Worm (Caenorhabditis elegans) whole organism, L2 larva: Measurements from ENCODE around the gene F31E8.4.

ENCODE experiments used
- C34F6.9 ChIP-seq: fragments of 150-350 bp; optimal IDR thresholded peaks from 2 replicates; lab custom pipeline; 2014; ENCODE audit warnings: missing biosample characterization, missing genetic modification characterization
- F13H6.1 ChIP-seq: sonication (generic microtip); optimal IDR thresholded peaks from 2 replicates; lab custom pipeline; 2016; ENCODE audit warnings: missing genetic modification characterization, missing compliant biosample characterization
- R02D3.7 ChIP-seq: fragments of 150-350 bp; optimal IDR thresholded peaks from 2 replicates; lab custom pipeline; 2014; ENCODE audit warnings: missing biosample characterization, missing genetic modification characterization
- Y55F3AM.14 ChIP-seq: fragments of 200-800 bp; sonication (Bioruptor generic); optimal IDR thresholded peaks from 2 replicates; lab custom pipeline; 2018; ENCODE audit warnings: mild to moderate bottlenecking, missing genetic modification characterization, missing compliant biosample characterization
- ZK546.5 ChIP-seq: sonication (generic microtip); optimal IDR thresholded peaks from 2 replicates; lab custom pipeline; 2017; ENCODE audit warnings: missing biosample characterization, missing genetic modification characterization
- alr-1 ChIP-seq: fragments of 150-350 bp; optimal IDR thresholded peaks from 2 replicates; lab custom pipeline; 2014; ENCODE audit warnings: missing biosample characterization, missing genetic modification characterization
- aly-2 ChIP-seq: fragments of 150-350 bp; optimal IDR thresholded peaks from 2 replicates; lab custom pipeline; 2014; ENCODE audit warnings: missing biosample characterization, missing genetic modification characterization
- ama-1 ChIP-seq: fragments of 150-350 bp; optimal IDR thresholded peaks from 2 replicates; lab custom pipeline; 2018; ENCODE audit warnings: inconsistent platforms
- blmp-1 ChIP-seq: sonication (generic microtip); optimal IDR thresholded peaks from 2 replicates; lab custom pipeline; 2017; ENCODE audit warnings: missing genetic modification characterization, mild to moderate bottlenecking, missing compliant biosample characterization, antibody characterized with exemption, moderate library complexity; ENCODE audit not compliant: insufficient read depth
- ceh-16 ChIP-seq: fragments of 150-350 bp; optimal IDR thresholded peaks from 2 replicates; lab custom pipeline; 2014; ENCODE audit warnings: missing biosample characterization, missing genetic modification characterization
- ceh-82 ChIP-seq: fragments of 150-350 bp; optimal IDR thresholded peaks from 2 replicates; lab custom pipeline; 2014; ENCODE audit warnings: missing biosample characterization, missing genetic modification characterization
- crh-2 ChIP-seq: sonication (generic microtip); optimal IDR thresholded peaks from 2 replicates; lab custom pipeline; 2017; ENCODE audit warnings: missing biosample characterization, missing genetic modification characterization
- dmd-4 ChIP-seq: sonication (generic microtip); optimal IDR thresholded peaks from 2 replicates; lab custom pipeline; 2017; ENCODE audit warnings: missing biosample characterization, missing genetic modification characterization
- egl-27 ChIP-seq: sonication (generic microtip); optimal IDR thresholded peaks from 3 replicates; lab custom pipeline; 2017; ENCODE audit warnings: missing biosample characterization, missing genetic modification reagents, missing genetic modification characterization
- elt-1 ChIP-seq: fragments of 150-350 bp; optimal IDR thresholded peaks from 2 replicates; lab custom pipeline; 2014; ENCODE audit warnings: missing biosample characterization, missing genetic modification characterization
- elt-3 ChIP-seq: sonication (generic microtip); optimal IDR thresholded peaks from 2 replicates; lab custom pipeline; 2017; ENCODE audit warnings: missing biosample characterization, missing genetic modification characterization
- fos-1 ChIP-seq: fragments of 150-350 bp; optimal IDR thresholded peaks from 2 replicates; lab custom pipeline; 2014; ENCODE audit warnings: missing biosample characterization, missing genetic modification characterization
- gmeb-1 ChIP-seq: fragments of 150-350 bp; optimal IDR thresholded peaks from 2 replicates; lab custom pipeline; 2014; ENCODE audit warnings: missing biosample characterization, missing genetic modification characterization
- lin-11 ChIP-seq: fragments of 150-350 bp; sonication (generic microtip); optimal IDR thresholded peaks from 2 replicates; lab custom pipeline; 2014; ENCODE audit warnings: missing biosample characterization, missing genetic modification characterization, inconsistent platforms, mixed read lengths
- lin-13 ChIP-seq: fragments of 150-350 bp; optimal IDR thresholded peaks from 2 replicates; lab custom pipeline; 2014; ENCODE audit warnings: missing biosample characterization, missing genetic modification reagents, missing genetic modification characterization
- lin-39 ChIP-seq: fragments of 150-350 bp; optimal IDR thresholded peaks from 2 replicates; lab custom pipeline; 2014; ENCODE audit warnings: missing biosample characterization, missing genetic modification reagents, missing genetic modification characterization
- lsy-2 ChIP-seq, 2 experiments: fragments of 150-350 bp in 1 of 2; sonication (generic microtip) in 1 of 2; optimal IDR thresholded peaks; 2 replicates each; lab custom pipeline; 2014 to 2017; ENCODE audit warnings: missing biosample characterization in 2 of 2, missing genetic modification characterization in 2 of 2
- mab-5 ChIP-seq: fragments of 150-350 bp; optimal IDR thresholded peaks from 2 replicates; lab custom pipeline; 2014; ENCODE audit warnings: missing biosample characterization, missing genetic modification characterization
- mbf-1 ChIP-seq: sonication (generic microtip); optimal IDR thresholded peaks from 2 replicates; lab custom pipeline; 2017; ENCODE audit warnings: missing biosample characterization, missing genetic modification characterization
- mdl-1 ChIP-seq, 2 experiments: fragments of 150-350 bp in 1 of 2; sonication (generic microtip) in 1 of 2; optimal IDR thresholded peaks; 2 replicates each; lab custom pipeline; 2017; ENCODE audit warnings: missing biosample characterization in 2 of 2, missing genetic modification characterization in 2 of 2
- nhr-10 ChIP-seq: sonication (generic microtip); optimal IDR thresholded peaks from 2 replicates; lab custom pipeline; 2017; ENCODE audit warnings: missing biosample characterization, missing genetic modification characterization
- nhr-11 ChIP-seq: fragments of 150-350 bp; optimal IDR thresholded peaks from 2 replicates; lab custom pipeline; 2014; ENCODE audit warnings: missing biosample characterization, missing genetic modification characterization
- nhr-12 ChIP-seq: fragments of 150-350 bp; optimal IDR thresholded peaks from 2 replicates; lab custom pipeline; 2014; ENCODE audit warnings: missing biosample characterization, missing genetic modification characterization
- nhr-129 ChIP-seq: fragments of 150-350 bp; optimal IDR thresholded peaks from 2 replicates; lab custom pipeline; 2014; ENCODE audit warnings: missing biosample characterization, missing genetic modification characterization
- nhr-21 ChIP-seq: fragments of 150-350 bp; optimal IDR thresholded peaks from 2 replicates; lab custom pipeline; 2014; ENCODE audit warnings: missing biosample characterization, missing genetic modification characterization
- nhr-23 ChIP-seq: fragments of 150-350 bp; optimal IDR thresholded peaks from 2 replicates; lab custom pipeline; 2014; ENCODE audit warnings: missing biosample characterization, missing genetic modification reagents, missing genetic modification characterization
- nhr-237 ChIP-seq: fragments of 150-350 bp; optimal IDR thresholded peaks from 2 replicates; lab custom pipeline; 2014; ENCODE audit warnings: missing biosample characterization, missing genetic modification characterization
- nhr-25 ChIP-seq: fragments of 150-350 bp; sonication (generic microtip); optimal IDR thresholded peaks from 3 replicates; lab custom pipeline; 2014; ENCODE audit warnings: missing biosample characterization, missing genetic modification characterization
- nhr-6 ChIP-seq: fragments of 150-350 bp; optimal IDR thresholded peaks from 2 replicates; lab custom pipeline; 2014; ENCODE audit warnings: missing biosample characterization, missing genetic modification characterization
- nhr-77 ChIP-seq: fragments of 150-350 bp; optimal IDR thresholded peaks from 2 replicates; lab custom pipeline; 2014; ENCODE audit warnings: missing biosample characterization, missing genetic modification characterization
- peb-1 ChIP-seq: fragments of 150-350 bp; optimal IDR thresholded peaks from 2 replicates; lab custom pipeline; 2014; ENCODE audit warnings: missing biosample characterization, missing genetic modification characterization
- sem-4 ChIP-seq: fragments of 150-350 bp; optimal IDR thresholded peaks from 2 replicates; lab custom pipeline; 2014; ENCODE audit warnings: missing biosample characterization, missing genetic modification reagents, missing genetic modification characterization
- skn-1 ChIP-seq: sonication (generic microtip); optimal IDR thresholded peaks from 2 replicates; lab custom pipeline; 2017; ENCODE audit warnings: missing biosample characterization, missing genetic modification characterization
- sma-3 ChIP-seq: sonication (generic microtip); optimal IDR thresholded peaks from 2 replicates; lab custom pipeline; 2016; ENCODE audit warnings: missing genetic modification reagents, missing genetic modification characterization, missing compliant biosample characterization
- sma-9 ChIP-seq, 2 experiments: fragments of 150-350 bp in 1 of 2; sonication (generic microtip) in 1 of 2; optimal IDR thresholded peaks; 2 replicates each; lab custom pipeline; 2014 to 2016; ENCODE audit warnings: missing genetic modification characterization in 2 of 2, mild to moderate bottlenecking in 1 of 2, missing biosample characterization in 1 of 2, missing compliant biosample characterization in 1 of 2, missing genetic modification reagents in 1 of 2, moderate library complexity in 1 of 2
- snpc-4 ChIP-seq: fragments of 150-350 bp; optimal IDR thresholded peaks from 2 replicates; lab custom pipeline; 2014; ENCODE audit warnings: missing biosample characterization, missing genetic modification characterization
- unc-39 ChIP-seq: fragments of 150-350 bp; optimal IDR thresholded peaks from 2 replicates; lab custom pipeline; 2014; ENCODE audit warnings: missing biosample characterization, missing genetic modification characterization
- unc-55 ChIP-seq: fragments of 150-350 bp; sonication (generic microtip); optimal IDR thresholded peaks from 3 replicates; lab custom pipeline; 2014; ENCODE audit warnings: missing biosample characterization, missing genetic modification reagents, missing genetic modification characterization
- unc-62 ChIP-seq: fragments of 150-350 bp; optimal IDR thresholded peaks from 2 replicates; lab custom pipeline; 2014; ENCODE audit warnings: missing biosample characterization, missing genetic modification reagents, missing genetic modification characterization
- zag-1 ChIP-seq: fragments of 150-350 bp; optimal IDR thresholded peaks from 2 replicates; lab custom pipeline; 2014; ENCODE audit warnings: missing biosample characterization, missing genetic modification characterization
- ztf-1 ChIP-seq: fragments of 200-800 bp; sonication (Bioruptor generic); conservative IDR thresholded peaks from 2 replicates; pipeline ENCODE4 v1.3.6; 2022; ENCODE audit warnings: missing genetic modification characterization, missing compliant biosample characterization
- ztf-11 ChIP-seq: sonication (generic microtip); optimal IDR thresholded peaks from 2 replicates; lab custom pipeline; 2017; ENCODE audit warnings: missing biosample characterization, missing genetic modification characterization
- ztf-4 ChIP-seq: fragments of 150-350 bp; optimal IDR thresholded peaks from 2 replicates; lab custom pipeline; 2014; ENCODE audit warnings: missing biosample characterization, missing genetic modification characterization

Gene F31E8.4

ce11 chrII:6827388-6827787, 27.4 kb upstream of the F31E8.4 start (continued):
- TF ChIP-seq elt-1 (tag; lab: Kevin White, UChicago) = no peak
- TF ChIP-seq alr-1 (tag; lab: Kevin White, UChicago) = no peak
- TF ChIP-seq ama-1 (lab: Kevin White, UChicago) = no peak

ce11 chrII:6826726-6827125, 26.8 kb upstream of the F31E8.4 start:
- TF ChIP-seq blmp-1 = peak; percentile 94
- TF ChIP-seq ceh-82 (tag; lab: Kevin White, UChicago) = no peak
- peak in 1 of 2 experiments; percentile 32 for TF ChIP-seq lsy-2 (tag; optimal IDR thresholded peaks at IDR 0.05; lab: Kevin White, UChicago)
- TF ChIP-seq nhr-237 (tag; lab: Kevin White, UChicago) = no peak
- peak; percentile 89 for TF ChIP-seq sma-9 (GFP tag; optimal IDR thresholded peaks at IDR 0.05; lab: Kevin White, UChicago)
- no peak for TF ChIP-seq sma-9 (tag; optimal IDR thresholded peaks at IDR 0.05; lab: Kevin White, UChicago)
- no peak for TF ChIP-seq alr-1 (tag; lab: Kevin White, UChicago)
- no peak for TF ChIP-seq gmeb-1 (tag; lab: Kevin White, UChicago)
- TF ChIP-seq crh-2 = peak; percentile 42
- peak; percentile 69 for TF ChIP-seq F13H6.1
- TF ChIP-seq elt-3 = no peak
- TF ChIP-seq ama-1 (lab: Kevin White, UChicago) = no peak
- no peak for TF ChIP-seq nhr-12 (tag; lab: Kevin White, UChicago)
- no peak for TF ChIP-seq Y55F3AM.14 (GFP tag; lab: Kevin White, UChicago)
- TF ChIP-seq ztf-4 (tag; lab: Kevin White, UChicago) = peak; percentile 15
- TF ChIP-seq unc-62 = no peak
- no peak for TF ChIP-seq nhr-11 (tag; lab: Kevin White, UChicago)
- TF ChIP-seq C34F6.9 (tag; lab: Kevin White, UChicago) = peak; percentile 31
- peak; percentile 72 for TF ChIP-seq sma-3 (GFP tag; lab: Kevin White, UChicago)
- no peak for TF ChIP-seq skn-1 (tag; lab: Kevin White, UChicago)
- no peak for TF ChIP-seq mbf-1 (tag; lab: Kevin White, UChicago)
- TF ChIP-seq nhr-6 (tag; lab: Kevin White, UChicago) = peak; percentile 61
- TF ChIP-seq fos-1 (tag; lab: Kevin White, UChicago) = peak; percentile 51
- TF ChIP-seq egl-27 (tag; lab: Kevin White, UChicago) = peak; percentile 4
- TF ChIP-seq peb-1 (tag; lab: Kevin White, UChicago) = no peak
- peak; percentile 13 for TF ChIP-seq mab-5 (tag; lab: Kevin White, UChicago)
- TF ChIP-seq lin-11 (tag; lab: Kevin White, UChicago) = no peak
- TF ChIP-seq ZK546.5 (tag; lab: Kevin White, UChicago) = no peak
- no peak for TF ChIP-seq lin-39 (tag; lab: Kevin White, UChicago)
- TF ChIP-seq sem-4 (tag; lab: Kevin White, UChicago) = peak; percentile 68
- TF ChIP-seq lin-13 (GFP tag; lab: Kevin White, UChicago) = peak; percentile 22
- TF ChIP-seq snpc-4 (tag; lab: Kevin White, UChicago) = no peak
- TF ChIP-seq unc-55 (GFP tag; lab: Kevin White, UChicago) = no peak
- TF ChIP-seq nhr-10 (tag; lab: Kevin White, UChicago) = no peak
- no peak for TF ChIP-seq ceh-16 (tag; lab: Kevin White, UChicago)
- no peak for TF ChIP-seq elt-1 (tag; lab: Kevin White, UChicago)
- TF ChIP-seq dmd-4 = no peak
- no peak for TF ChIP-seq nhr-25 (tag; lab: Kevin White, UChicago)
- TF ChIP-seq ztf-1 (GFP tag; lab: Robert Waterston, UW) = no peak
- no peak for TF ChIP-seq nhr-23 (tag; lab: Kevin White, UChicago)
- TF ChIP-seq nhr-77 = no peak
- TF ChIP-seq nhr-21 (tag; lab: Kevin White, UChicago) = peak; percentile 43
- TF ChIP-seq unc-39 (tag; lab: Kevin White, UChicago) = no peak
- no peak for TF ChIP-seq zag-1 (tag; lab: Kevin White, UChicago)
- peak in 1 of 2 experiments; percentile 16 for TF ChIP-seq mdl-1 (tag; optimal IDR thresholded peaks at IDR 0.05; lab: Kevin White, UChicago)
- TF ChIP-seq nhr-129 = peak; percentile 70
- TF ChIP-seq ztf-11 (tag; lab: Kevin White, UChicago) = no peak
- TF ChIP-seq aly-2 = no peak
- TF ChIP-seq R02D3.7 (tag; lab: Kevin White, UChicago) = no peak
